Fruit fly (Drosophila melanogaster) whole organism, embryonic: ENCODE results near the gene betaGlu.

ENCODE experiments used
- BEAF-32 ChIP-seq: fragments of 200-800 bp; sonication (Bioruptor generic); optimal IDR thresholded peaks from 3 replicates; lab custom pipeline; 2017; ENCODE audit warnings: missing biosample characterization, missing genetic modification characterization, mild to moderate bottlenecking, moderate library complexity, missing genetic modification reagents
- Blimp-1 ChIP-seq: fragments of 200-800 bp; sonication (Bioruptor generic); optimal IDR thresholded peaks from 3 replicates; lab custom pipeline; 2018; ENCODE audit warnings: missing biosample characterization, missing genetic modification characterization, mild to moderate bottlenecking, moderate library complexity, missing genetic modification reagents
- BtbVII ChIP-seq: fragments of 200-800 bp; sonication (Bioruptor generic); optimal IDR thresholded peaks from 3 replicates; lab custom pipeline; 2017; ENCODE audit warnings: missing biosample characterization, mild to moderate bottlenecking, missing genetic modification characterization
- Bteb2 ChIP-seq: fragments of 200-800 bp; sonication (Bioruptor generic); optimal IDR thresholded peaks from 2 replicates; lab custom pipeline; 2016; ENCODE audit warnings: missing biosample characterization, missing genetic modification characterization
- CG10209 ChIP-seq: fragments of 200-800 bp; sonication (Bioruptor generic); optimal IDR thresholded peaks from 3 replicates; lab custom pipeline; 2017; ENCODE audit warnings: missing biosample characterization, mild to moderate bottlenecking, missing genetic modification characterization, missing genetic modification reagents
- CG11696 ChIP-seq: fragments of 200-800 bp; sonication (Bioruptor generic); IDR thresholded peaks from 2 replicates; pipeline ENCODE4 v1.3.6; 2022; ENCODE audit warnings: missing biosample characterization, missing genetic modification characterization
- CG17912 ChIP-seq: fragments of 200-800 bp; sonication (Bioruptor generic); optimal IDR thresholded peaks from 2 replicates; lab custom pipeline; 2018; ENCODE audit warnings: missing biosample characterization, mild to moderate bottlenecking, missing genetic modification characterization
- CG18764 ChIP-seq: fragments of 200-800 bp; sonication (Bioruptor generic); optimal IDR thresholded peaks from 3 replicates; lab custom pipeline; 2016; ENCODE audit warnings: missing biosample characterization, missing genetic modification characterization
- CG2129 ChIP-seq: fragments of 200-800 bp; sonication (Bioruptor generic); IDR thresholded peaks from 2 replicates; pipeline ENCODE4 v1.3.6; 2022; ENCODE audit warnings: missing biosample characterization, missing genetic modification characterization; ENCODE audit not compliant: partially characterized antibody
- CG2202 ChIP-seq: fragments of 200-800 bp; sonication (Bioruptor generic); optimal IDR thresholded peaks from 2 replicates; lab custom pipeline; 2018; ENCODE audit warnings: missing biosample characterization, mild to moderate bottlenecking, missing genetic modification characterization
- CG32532 ChIP-seq: fragments of 200-800 bp; sonication (Bioruptor generic); IDR thresholded peaks from 2 replicates; pipeline ENCODE4 v1.3.6; 2022; ENCODE audit warnings: missing biosample characterization, missing genetic modification characterization
- CG3407 ChIP-seq: fragments of 200-800 bp; sonication (Bioruptor generic); optimal IDR thresholded peaks from 2 replicates; lab custom pipeline; 2018; ENCODE audit warnings: missing biosample characterization, mild to moderate bottlenecking, missing genetic modification characterization
- CG34376 ChIP-seq: fragments of 200-800 bp; sonication (Bioruptor generic); optimal IDR thresholded peaks from 2 replicates; lab custom pipeline; 2018; ENCODE audit warnings: missing biosample characterization, mild to moderate bottlenecking, missing genetic modification characterization
- CG34422 ChIP-seq: fragments of 200-800 bp; sonication (Bioruptor generic); IDR thresholded peaks from 3 replicates; pipeline ENCODE4 v1.3.6; 2022; ENCODE audit warnings: missing biosample characterization, missing genetic modification characterization
- CG4730 ChIP-seq: fragments of 200-800 bp; sonication (Bioruptor generic); IDR thresholded peaks from 2 replicates; pipeline ENCODE4 v1.3.6; 2022; ENCODE audit warnings: missing biosample characterization, missing genetic modification characterization
- CG6254 ChIP-seq: fragments of 200-800 bp; sonication (Bioruptor generic); optimal IDR thresholded peaks from 3 replicates; lab custom pipeline; 2017; ENCODE audit warnings: mild to moderate bottlenecking, missing biosample characterization, missing genetic modification reagents, missing genetic modification characterization
- CG6683 ChIP-seq: fragments of 200-800 bp; sonication (Bioruptor generic); optimal IDR thresholded peaks from 2 replicates; lab custom pipeline; 2017; ENCODE audit warnings: missing biosample characterization, mild to moderate bottlenecking, missing genetic modification characterization, missing genetic modification reagents
- CG6813 ChIP-seq: fragments of 200-800 bp; sonication (Bioruptor generic); optimal IDR thresholded peaks from 2 replicates; lab custom pipeline; 2017; ENCODE audit warnings: missing biosample characterization, missing genetic modification characterization, mild to moderate bottlenecking, moderate library complexity, missing genetic modification reagents
- CG9817 ChIP-seq: fragments of 200-800 bp; sonication (Bioruptor generic); optimal IDR thresholded peaks from 2 replicates; lab custom pipeline; 2018; ENCODE audit warnings: missing biosample characterization, mild to moderate bottlenecking, missing genetic modification characterization, moderate library complexity
- CrebB ChIP-seq: fragments of 200-800 bp; sonication (Bioruptor generic); optimal IDR thresholded peaks from 3 replicates; lab custom pipeline; 2018; ENCODE audit warnings: missing biosample characterization, mild to moderate bottlenecking, missing genetic modification characterization
- E2f1 ChIP-seq: fragments of 200-800 bp; sonication (Bioruptor generic); IDR thresholded peaks from 2 replicates; pipeline ENCODE4 v1.3.6; 2022; ENCODE audit warnings: missing biosample characterization, missing genetic modification characterization
- ERR ChIP-seq: fragments of 200-800 bp; sonication (Bioruptor generic); optimal IDR thresholded peaks from 2 replicates; lab custom pipeline; 2016; ENCODE audit warnings: missing biosample characterization, missing genetic modification characterization
- Gsc ChIP-seq: fragments of 200-800 bp; sonication (Bioruptor generic); IDR thresholded peaks from 2 replicates; pipeline ENCODE4 v1.3.6; 2022; ENCODE audit warnings: missing biosample characterization, missing genetic modification characterization
- HHEX ChIP-seq: fragments of 200-800 bp; sonication (Bioruptor generic); optimal IDR thresholded peaks from 3 replicates; lab custom pipeline; 2017; ENCODE audit warnings: missing biosample characterization, mild to moderate bottlenecking, missing genetic modification characterization, missing genetic modification reagents
- HLHmδ ChIP-seq: fragments of 200-800 bp; sonication (Bioruptor generic); optimal IDR thresholded peaks from 2 replicates; lab custom pipeline; 2018; ENCODE audit warnings: missing biosample characterization, mild to moderate bottlenecking, missing genetic modification characterization, moderate library complexity
- Lpt ChIP-seq: fragments of >200 bp; optimal IDR thresholded peaks from 2 replicates; lab custom pipeline; 2018; ENCODE audit warnings: missing biosample characterization, missing genetic modification characterization
- Meics ChIP-seq: fragments of 200-800 bp; sonication (Bioruptor generic); optimal IDR thresholded peaks from 2 replicates; lab custom pipeline; 2017; ENCODE audit warnings: missing biosample characterization, mild to moderate bottlenecking, missing genetic modification characterization
- Myb ChIP-seq: fragments of 200-800 bp; sonication (Bioruptor generic); optimal IDR thresholded peaks from 2 replicates; lab custom pipeline; 2016; ENCODE audit warnings: missing biosample characterization, missing genetic modification characterization
- Nf-YA ChIP-seq: fragments of 200-800 bp; sonication (Bioruptor generic); IDR thresholded peaks from 2 replicates; pipeline ENCODE4 v1.3.6; 2022; ENCODE audit warnings: missing biosample characterization, missing genetic modification characterization
- Nf-YB ChIP-seq: fragments of 200-800 bp; sonication (Bioruptor generic); optimal IDR thresholded peaks from 3 replicates; lab custom pipeline; 2019; ENCODE audit warnings: missing biosample characterization, mild to moderate bottlenecking, missing genetic modification characterization, moderate library complexity
- Oaz ChIP-seq: fragments of 200-800 bp; sonication (Bioruptor generic); IDR thresholded peaks from 2 replicates; pipeline ENCODE4 v1.3.6; 2022; ENCODE audit warnings: missing biosample characterization, missing genetic modification characterization
- Opbp ChIP-seq: fragments of 200-800 bp; sonication (Bioruptor generic); IDR thresholded peaks from 3 replicates; pipeline ENCODE4 v1.3.6; 2022; ENCODE audit warnings: missing biosample characterization, missing genetic modification characterization; ENCODE audit not compliant: partially characterized antibody
- Ravus ChIP-seq: fragments of 200-800 bp; sonication (Bioruptor generic); IDR thresholded peaks from 2 replicates; pipeline ENCODE4 v1.3.6; 2022; ENCODE audit warnings: missing biosample characterization, missing genetic modification characterization
- Six4 ChIP-seq: fragments of 200-800 bp; sonication (Bioruptor generic); optimal IDR thresholded peaks from 2 replicates; lab custom pipeline; 2016; ENCODE audit warnings: missing biosample characterization, missing genetic modification characterization
- cato ChIP-seq: fragments of 200-800 bp; sonication (Bioruptor generic); optimal IDR thresholded peaks from 2 replicates; lab custom pipeline; 2016; ENCODE audit warnings: missing biosample characterization, missing genetic modification characterization, borderline replicate concordance
- chn ChIP-seq: fragments of 200-800 bp; sonication (Bioruptor generic); optimal IDR thresholded peaks from 2 replicates; lab custom pipeline; 2016; ENCODE audit warnings: missing biosample characterization, missing genetic modification characterization
- ewg ChIP-seq: fragments of 200-800 bp; sonication (Bioruptor generic); optimal IDR thresholded peaks from 3 replicates; lab custom pipeline; 2017; ENCODE audit warnings: mild to moderate bottlenecking, missing biosample characterization, missing genetic modification reagents, missing genetic modification characterization
- fd102C ChIP-seq: fragments of 200-800 bp; sonication (Bioruptor generic); optimal IDR thresholded peaks from 2 replicates; lab custom pipeline; 2018; ENCODE audit warnings: missing biosample characterization, mild to moderate bottlenecking, missing genetic modification characterization, moderate library complexity
- gcm ChIP-seq: fragments of 200-800 bp; sonication (Bioruptor generic); optimal IDR thresholded peaks from 2 replicates; lab custom pipeline; 2019; ENCODE audit warnings: missing biosample characterization, mild to moderate bottlenecking, missing genetic modification characterization, moderate library complexity
- jumu ChIP-seq: fragments of 200-800 bp; sonication (Bioruptor generic); optimal IDR thresholded peaks from 3 replicates; lab custom pipeline; 2016; ENCODE audit warnings: missing biosample characterization, missing genetic modification characterization
- kni ChIP-seq: fragments of 200-800 bp; sonication (Bioruptor generic); optimal IDR thresholded peaks from 3 replicates; lab custom pipeline; 2017; ENCODE audit warnings: mild to moderate bottlenecking, missing biosample characterization, missing genetic modification reagents, missing genetic modification characterization
- knrl ChIP-seq: fragments of 200-800 bp; sonication (Bioruptor generic); IDR thresholded peaks from 3 replicates; pipeline ENCODE4 v1.3.6; 2022; ENCODE audit warnings: missing biosample characterization, missing genetic modification characterization; ENCODE audit not compliant: partially characterized antibody
- scrt ChIP-seq: fragments of 200-800 bp; sonication (Bioruptor generic); optimal IDR thresholded peaks from 2 replicates; lab custom pipeline; 2018; ENCODE audit warnings: missing biosample characterization, mild to moderate bottlenecking, missing genetic modification characterization, moderate library complexity
- sens ChIP-seq: fragments of 200-800 bp; sonication (Bioruptor generic); peaks from one replicate; lab custom pipeline; 2016; ENCODE audit warnings: missing biosample characterization, missing genetic modification characterization
- sim ChIP-seq: fragments of 200-800 bp; sonication (Bioruptor generic); IDR thresholded peaks from 2 replicates; pipeline ENCODE4 v1.3.6; 2022; ENCODE audit warnings: missing biosample characterization, missing genetic modification characterization
- sqz ChIP-seq: fragments of 200-800 bp; sonication (Bioruptor generic); optimal IDR thresholded peaks from 3 replicates; lab custom pipeline; 2018; ENCODE audit warnings: missing biosample characterization, mild to moderate bottlenecking, missing genetic modification characterization
- tin ChIP-seq: fragments of 200-800 bp; sonication (Bioruptor generic); optimal IDR thresholded peaks from 3 replicates; lab custom pipeline; 2016; ENCODE audit warnings: missing biosample characterization, missing genetic modification characterization
- tup ChIP-seq: fragments of 200-800 bp; sonication (Bioruptor generic); optimal IDR thresholded peaks from 2 replicates; lab custom pipeline; 2016; ENCODE audit warnings: missing biosample characterization, mild to moderate bottlenecking, missing genetic modification characterization, moderate library complexity
- vfl ChIP-seq: fragments of 200-800 bp; sonication (Bioruptor generic); optimal IDR thresholded peaks from 2 replicates; lab custom pipeline; 2016; ENCODE audit warnings: missing biosample characterization, missing genetic modification characterization
- yki ChIP-seq: fragments of >200 bp; optimal IDR thresholded peaks from 3 replicates; lab custom pipeline; 2018

The betaGlu gene

dm6 chr3R:31725486-31726227, 46.0 kb downstream of the betaGlu start (continued):
- TF ChIP-seq sqz (peak; percentile 4), CG6683 (GFP tag; lab: Kevin White, UChicago) (no peak), Oaz (no peak), sens (GFP tag; lab: Kevin White, UChicago) (peak; percentile 65), yki (lab: Kevin White, UChicago) (no peak), CG9817 (tag; lab: Kevin White, UChicago) (no peak), Nf-YA (GFP tag; lab: Robert Waterston, UW) (no peak), BtbVII (no peak), CrebB (tag; lab: Kevin White, UChicago) (no peak), CG18764 (GFP tag; lab: Kevin White, UChicago) (no peak), Six4 (GFP tag; lab: Kevin White, UChicago) (no peak), fd102C (GFP tag; lab: Kevin White, UChicago) (no peak), sim (GFP tag; lab: Robert Waterston, UW) (no peak), BEAF-32 (GFP tag; lab: Kevin White, UChicago) (no peak), gcm (GFP tag; lab: Kevin White, UChicago) (no peak), knrl (no peak), Lpt (GFP tag; lab: Kevin White, UChicago) (no peak), kni (GFP tag; lab: Kevin White, UChicago) (peak; percentile 67), CG2202 (tag; lab: Kevin White, UChicago) (no peak), CG17912 (no peak), CG4730 (GFP tag; lab: Robert Waterston, UW) (no peak), CG34376 (GFP tag; lab: Kevin White, UChicago) (peak; percentile 11), tin (GFP tag; lab: Kevin White, UChicago) (no peak), CG2129 (GFP tag; lab: Robert Waterston, UW) (no peak), CG11696 (GFP tag; lab: Robert Waterston, UW) (no peak), tup (GFP tag; lab: Kevin White, UChicago) (no peak), Bteb2 (GFP tag; lab: Kevin White, UChicago) (no peak), scrt (GFP tag; lab: Kevin White, UChicago) (no peak), cato (GFP tag; lab: Kevin White, UChicago) (no peak), Ravus (GFP tag; lab: Robert Waterston, UW) (no peak), Gsc (GFP tag; lab: Robert Waterston, UW) (no peak), Myb (GFP tag; lab: Kevin White, UChicago) (no peak), Opbp (0 out of 3 replicates have a peak, but pooled peaks have one; percentile 28), Blimp-1 (no peak), jumu (GFP tag; lab: Kevin White, UChicago) (no peak), ewg (GFP tag; lab: Kevin White, UChicago) (no peak), CG3407 (GFP tag; lab: Kevin White, UChicago) (no peak), CG34422 (GFP tag; lab: Robert Waterston, UW) (no peak), Meics (no peak), vfl (GFP tag; lab: Kevin White, UChicago) (no peak), CG10209 (no peak), HHEX (GFP tag; lab: Kevin White, UChicago) (no peak), CG6813 (GFP tag; lab: Kevin White, UChicago) (no peak), chn (peak; percentile 64), Nf-YB (GFP tag; lab: Kevin White, UChicago) (no peak), HLHmδ (GFP tag; lab: Kevin White, UChicago) (peak; percentile 77), CG32532 (peak; percentile 22; the same call in 1 of the 2 replicates), E2f1 (GFP tag; lab: Robert Waterston, UW) (no peak), ERR (GFP tag; lab: Kevin White, UChicago) (no peak), CG6254 (peak; percentile 5)
